Worm (Caenorhabditis elegans): ENCODE results near the gene cpx-2.

cpx-2 gene

DNA sequence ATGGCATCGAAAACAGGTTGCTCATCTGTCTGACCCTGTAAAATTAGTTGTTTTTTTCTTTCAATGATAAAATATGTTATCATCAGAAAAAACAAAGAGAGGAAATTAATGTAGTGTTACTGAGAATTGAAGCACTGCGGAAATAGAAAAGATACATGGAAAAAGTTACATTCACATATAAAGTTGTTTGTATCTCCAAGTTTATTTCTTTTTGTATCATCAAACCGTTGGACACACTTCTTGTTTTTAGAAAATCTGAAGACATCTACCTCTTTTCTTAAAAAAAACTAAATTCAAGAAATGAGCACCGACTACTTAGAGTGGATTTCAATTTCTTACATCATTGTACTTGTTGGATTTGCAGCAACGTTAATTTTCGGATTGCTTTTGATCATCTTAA lies 11.3 kb upstream of the cpx-2 start, which contains the start of gene str-10:
str-10 (plus strand) TSS at position 301 of the 400 bp plus-strand sequence.
- TF ChIP-seq unc-86 (tag; optimal IDR thresholded peaks at IDR 0.05) (no peak), swsn-7 (tag; optimal IDR thresholded peaks at IDR 0.05) (no peak), efl-1 (optimal IDR thresholded peaks at IDR 0.05) (no peak), efl-1 (GFP tag; optimal IDR thresholded peaks at IDR 0.05 in 1 of 2) (peak in 1 of 2 experiments; percentile 5)

DNA sequence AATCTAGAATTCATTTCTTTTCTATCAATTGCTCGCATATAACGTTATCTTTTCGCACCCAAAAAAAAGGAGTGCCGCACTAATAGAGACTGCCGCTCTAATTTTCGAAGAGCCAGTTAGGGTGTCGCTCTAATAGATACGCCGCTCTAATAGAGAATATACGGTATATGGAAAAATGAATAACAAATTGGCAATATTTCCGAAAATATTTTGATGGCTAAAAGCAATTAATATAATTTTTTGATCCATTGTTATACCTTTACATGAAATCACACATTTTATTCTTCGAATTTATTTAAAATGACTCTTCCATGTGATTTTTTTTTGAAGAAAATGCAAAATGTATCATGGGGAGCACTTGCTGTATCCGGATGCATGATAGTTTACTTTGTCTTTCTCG lies 6.9 kb upstream of the cpx-2 start, which contains the start of gene K03A11.4:
K03A11.4 (plus strand) TSS at position 301 of the 400 bp plus-strand sequence.
- no peak for TF ChIP-seq pag-3 (tag; optimal IDR thresholded peaks at IDR 0.05; ENCODE audit: borderline replicate concordance, insufficient read depth)
- TF ChIP-seq sptf-1 (tag; optimal IDR thresholded peaks at IDR 0.05), result no peak
- TF ChIP-seq nhr-20 (tag; optimal IDR thresholded peaks at IDR 0.05), result no peak
- TF ChIP-seq elt-3 (tag; optimal IDR thresholded peaks at IDR 0.05), result no peak
- no peak for TF ChIP-seq efl-1 (optimal IDR thresholded peaks at IDR 0.05)
- no peak for TF ChIP-seq efl-1 (GFP tag; optimal IDR thresholded peaks at IDR 0.05 in 1 of 2)
- no peak for TF ChIP-seq ceh-88 (GFP tag; IDR thresholded peaks at IDR 0.05)
- no peak for TF ChIP-seq egl-13 (tag; optimal IDR thresholded peaks at IDR 0.05)
- no peak for TF ChIP-seq fkh-10 (GFP tag; optimal IDR thresholded peaks at IDR 0.05)
- TF ChIP-seq pax-3 (tag; optimal IDR thresholded peaks at IDR 0.05), result no peak
- no peak for TF ChIP-seq aly-2 (tag; optimal IDR thresholded peaks at IDR 0.05)
- TF ChIP-seq blmp-1 (tag; optimal IDR thresholded peaks at IDR 0.05), result no peak
- TF ChIP-seq F16B12.6 (tag; optimal IDR thresholded peaks at IDR 0.05), result no peak
- TF ChIP-seq ceh-63 (GFP tag; optimal IDR thresholded peaks at IDR 0.05), result no peak

DNA sequence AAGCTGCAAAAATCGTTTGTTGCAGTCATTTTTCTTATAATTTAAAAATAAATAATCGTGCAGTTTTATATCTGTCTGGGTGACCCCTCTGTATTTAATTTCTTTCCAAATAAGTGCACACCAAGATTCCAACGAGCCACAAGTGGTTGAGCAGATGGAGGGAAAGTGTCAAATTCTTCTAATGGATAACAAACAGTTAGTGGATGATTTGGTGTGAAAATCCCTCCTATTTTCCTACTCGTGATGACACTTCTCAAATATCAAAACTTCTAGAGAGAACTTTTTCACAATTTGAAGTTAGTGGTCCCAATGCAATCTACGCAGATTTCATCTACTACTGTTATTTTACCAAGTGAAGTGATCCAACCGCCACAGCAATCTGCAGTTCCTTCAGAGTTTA lies 3.4 kb upstream of the cpx-2 start, which contains the start of gene ceh-28:
ceh-28 (plus strand) TSS at position 301 of the 400 bp plus-strand sequence.
- TF ChIP-seq lsy-2 (tag; optimal IDR thresholded peaks at IDR 0.05) (no peak), F16B12.6 (tag; optimal IDR thresholded peaks at IDR 0.05) (no peak), unc-86 (tag; optimal IDR thresholded peaks at IDR 0.05) (no peak), unc-30 (tag; optimal IDR thresholded peaks at IDR 0.05) (no peak), unc-98 (GFP tag; IDR thresholded peaks at IDR 0.05) (no peak), zag-1 (tag; optimal IDR thresholded peaks at IDR 0.05) (no peak), nhr-11 (tag; optimal IDR thresholded peaks at IDR 0.05) (no peak), lin-35 (GFP tag; optimal IDR thresholded peaks at IDR 0.05) (no peak), irx-1 (tag; optimal IDR thresholded peaks at IDR 0.05) (no peak), hlh-17 (GFP tag; optimal IDR thresholded peaks at IDR 0.05; ENCODE audit: borderline replicate concordance) (no peak), grh-1 (GFP tag; IDR thresholded peaks at IDR 0.05) (no peak), nhr-20 (tag; optimal IDR thresholded peaks at IDR 0.05) (no peak), ceh-82 (tag; optimal IDR thresholded peaks at IDR 0.05) (no peak), jun-1 (tag; optimal IDR thresholded peaks at IDR 0.05) (no peak)

DNA sequence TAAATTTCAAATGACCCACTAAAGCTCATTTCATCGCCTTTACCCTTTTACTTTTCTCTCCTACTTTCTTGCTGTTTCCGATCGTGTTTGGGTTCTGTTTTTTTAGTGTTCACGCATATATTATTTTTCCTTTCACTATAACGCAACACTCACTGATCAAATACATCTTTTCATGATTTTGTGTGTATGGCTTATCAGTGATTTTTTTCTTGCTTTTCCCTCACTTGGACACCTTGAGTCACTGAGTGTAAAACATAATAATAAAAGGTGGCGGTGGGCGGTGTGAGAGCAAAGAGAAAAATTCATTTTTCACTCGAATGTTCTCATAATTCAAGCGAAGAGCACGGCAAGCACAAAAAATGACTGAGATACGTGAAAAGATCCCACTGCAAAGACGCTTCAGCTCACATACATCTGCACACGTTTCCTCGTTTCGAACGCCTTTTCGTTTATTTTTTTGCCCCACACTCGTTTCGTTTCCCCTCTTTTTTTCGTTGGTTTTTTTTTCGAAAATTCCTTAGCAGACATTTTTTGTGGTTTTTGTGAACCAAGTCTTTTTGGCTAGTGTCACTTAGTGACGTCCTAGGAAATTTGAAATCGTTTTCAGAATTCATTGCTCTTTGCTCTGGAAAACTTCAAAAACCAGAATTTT lies 8.0 kb downstream of the cpx-2 start, which contains the start of gene K03A11.5:
K03A11.5 (plus strand) TSS at position 602 of the 652 bp plus-strand sequence.
- TF ChIP-seq fkh-8 (tag; optimal IDR thresholded peaks at IDR 0.05) (no peak), pax-3 (tag; optimal IDR thresholded peaks at IDR 0.05) (no peak), alr-1 (tag; optimal IDR thresholded peaks at IDR 0.05; ENCODE audit: borderline replicate concordance) (no peak), fkh-4 (tag; optimal IDR thresholded peaks at IDR 0.05; ENCODE audit: borderline replicate concordance) (no peak), hlh-4 (tag; optimal IDR thresholded peaks at IDR 0.05) (no peak), blmp-1 (tag; optimal IDR thresholded peaks at IDR 0.05) (no peak), grh-1 (GFP tag; IDR thresholded peaks at IDR 0.05) (no peak), nhr-85 (tag) (no peak), ceh-63 (GFP tag; optimal IDR thresholded peaks at IDR 0.05) (no peak), ztf-4 (tag; optimal IDR thresholded peaks at IDR 0.05) (no peak), irx-1 (tag; optimal IDR thresholded peaks at IDR 0.05) (no peak), tlp-1 (tag; optimal IDR thresholded peaks at IDR 0.05) (no peak), ceh-88 (GFP tag; IDR thresholded peaks at IDR 0.05) (no peak), ceh-90 (tag; optimal IDR thresholded peaks at IDR 0.05) (no peak), mdl-1 (tag; optimal IDR thresholded peaks at IDR 0.05) (no peak), ztf-11 (tag; optimal IDR thresholded peaks at IDR 0.05) (no peak), skn-1 (tag; optimal IDR thresholded peaks at IDR 0.05) (no peak), dsc-1 (tag; optimal IDR thresholded peaks at IDR 0.05) (no peak), C34B4.2 (tag; optimal IDR thresholded peaks at IDR 0.05) (no peak), nhr-19 (GFP tag; conservative IDR thresholded peaks at IDR 0.05) (no peak)

Data from whole organism, L1 larva.